Fruit fly (Drosophila melanogaster): ENCODE data around the gene CG7579.

DNA sequence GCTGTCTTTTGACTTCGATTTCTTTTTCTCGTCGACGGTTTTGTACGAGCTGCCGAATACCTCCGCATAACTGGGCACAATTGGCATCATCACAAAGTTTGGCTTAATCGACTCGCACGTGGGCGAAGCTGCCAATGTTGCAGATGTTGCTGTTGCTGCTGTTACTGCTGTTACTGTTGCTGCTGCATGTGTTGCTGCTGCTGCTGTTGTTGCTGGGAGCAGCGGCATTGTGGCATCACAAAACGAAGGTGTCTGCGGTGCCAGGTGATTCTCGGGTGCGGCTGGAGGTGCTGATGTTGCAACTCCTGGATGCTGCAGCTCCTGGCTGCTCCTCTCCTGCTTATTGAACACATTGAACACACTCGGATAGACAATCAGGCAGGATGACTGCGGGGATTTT lies 14.7 kb upstream of the CG7579 start:
- TF ChIP-seq psq (GFP tag; optimal IDR thresholded peaks at IDR 0.05): no peak
- no peak for TF ChIP-seq Dif (GFP tag; optimal IDR thresholded peaks at IDR 0.05; ENCODE audit: partially characterized antibody)
- TF ChIP-seq Jra (GFP tag; optimal IDR thresholded peaks at IDR 0.05): no peak
- TF ChIP-seq Dfd (GFP tag; optimal IDR thresholded peaks at IDR 0.05): peak; percentile 94
- TF ChIP-seq lola (GFP tag; optimal IDR thresholded peaks at IDR 0.05): no peak
- TF ChIP-seq h (GFP tag; optimal IDR thresholded peaks at IDR 0.05): no peak
- no peak for TF ChIP-seq Abd-B (GFP tag; optimal IDR thresholded peaks at IDR 0.05)
- TF ChIP-seq Rel (GFP tag; optimal IDR thresholded peaks at IDR 0.05): no peak
- no peak for TF ChIP-seq Rel (tag; optimal IDR thresholded peaks at IDR 0.05)
- TF ChIP-seq fru (GFP tag; optimal IDR thresholded peaks at IDR 0.05): no peak
- TF ChIP-seq CG9705 (GFP tag; optimal IDR thresholded peaks at IDR 0.05): no peak
- no peak for TF ChIP-seq ey (GFP tag; optimal IDR thresholded peaks at IDR 0.05)
- no peak for TF ChIP-seq dl (GFP tag; optimal IDR thresholded peaks at IDR 0.05; ENCODE audit: insufficient read depth in 1 of 2, partially characterized antibody in 2 of 2)
